Worm (Caenorhabditis elegans) whole organism, young adult: ENCODE data around the gene F36H9.2.

Experiments
- B0035.1 ChIP-seq: sonication (generic microtip); optimal IDR thresholded peaks from 2 replicates; lab custom pipeline; 2016; ENCODE audit warnings: missing genetic modification characterization, mild to moderate bottlenecking, missing compliant biosample characterization, missing genotype, missing genetic modification reagents
- B0336.3 ChIP-seq: fragments of 200-800 bp; sonication (Bioruptor generic); IDR thresholded peaks from 2 replicates; pipeline ENCODE4 v1.3.6; 2022; ENCODE audit warnings: missing genetic modification characterization, missing compliant biosample characterization
- D2030.7 ChIP-seq: fragments of 200-800 bp; sonication (Bioruptor generic); IDR thresholded peaks from 2 replicates; pipeline ENCODE4 v1.3.6; 2022; ENCODE audit warnings: missing genetic modification reagents, missing genetic modification characterization, missing compliant biosample characterization
- F57C9.4 ChIP-seq: sonication (generic microtip); optimal IDR thresholded peaks from 2 replicates; lab custom pipeline; 2017; ENCODE audit warnings: mild to moderate bottlenecking, missing genetic modification characterization, missing compliant biosample characterization
- Y53F4B.3 ChIP-seq: fragments of 200-800 bp; sonication (Bioruptor generic); IDR thresholded peaks from 2 replicates; pipeline ENCODE4 v1.3.6; 2022; ENCODE audit warnings: missing genetic modification reagents, missing genetic modification characterization, missing compliant biosample characterization
- Y95B8A.8 ChIP-seq: fragments of 200-800 bp; sonication (Bioruptor generic); IDR thresholded peaks from 2 replicates; pipeline ENCODE4 v1.3.6; 2022; ENCODE audit warnings: missing genetic modification reagents, missing genetic modification characterization, missing compliant biosample characterization
- aptf-2 ChIP-seq: fragments of 200-800 bp; sonication (Bioruptor generic); conservative IDR thresholded peaks from 2 replicates; pipeline ENCODE4 v1.3.6; 2022; ENCODE audit warnings: missing genetic modification reagents, missing genetic modification characterization, missing compliant biosample characterization
- atf-7 ChIP-seq: sonication (generic microtip); optimal IDR thresholded peaks from 2 replicates; lab custom pipeline; 2017; ENCODE audit warnings: mild to moderate bottlenecking, missing genetic modification characterization, missing compliant biosample characterization
- attf-3 ChIP-seq: fragments of 200-800 bp; sonication (Bioruptor generic); conservative IDR thresholded peaks from 2 replicates; pipeline ENCODE4 v1.3.6; 2022; ENCODE audit warnings: missing genetic modification reagents, missing genetic modification characterization, missing compliant biosample characterization
- bed-1 ChIP-seq: fragments of 200-800 bp; sonication (Bioruptor generic); IDR thresholded peaks from 2 replicates; pipeline ENCODE4 v1.3.6; 2022; ENCODE audit warnings: missing genetic modification reagents, missing genetic modification characterization, missing compliant biosample characterization
- ceh-58 ChIP-seq: fragments of 200-800 bp; sonication (Bioruptor generic); IDR thresholded peaks from 2 replicates; pipeline ENCODE4 v1.3.6; 2022; ENCODE audit warnings: missing genetic modification characterization, missing compliant biosample characterization
- ceh-79 ChIP-seq: sonication (generic microtip); optimal IDR thresholded peaks from 2 replicates; lab custom pipeline; 2017; ENCODE audit warnings: mild to moderate bottlenecking, missing genetic modification characterization, missing compliant biosample characterization
- ceh-91 ChIP-seq: fragments of 200-800 bp; sonication (Bioruptor generic); IDR thresholded peaks from 2 replicates; pipeline ENCODE4 v1.3.6; 2022; ENCODE audit warnings: missing genetic modification reagents, missing genetic modification characterization, missing compliant biosample characterization
- dox-1 ChIP-seq: fragments of 200-800 bp; sonication (Bioruptor generic); IDR thresholded peaks from 2 replicates; pipeline ENCODE4 v1.3.6; 2022; ENCODE audit warnings: missing genetic modification reagents, missing genetic modification characterization, missing compliant biosample characterization
- dpl-1 ChIP-seq: fragments of 150-350 bp; optimal IDR thresholded peaks from 2 replicates; lab custom pipeline; 2014; ENCODE audit warnings: missing biosample characterization, missing genetic modification reagents, missing genetic modification characterization
- hlh-12 ChIP-seq: sonication (generic microtip); optimal IDR thresholded peaks from 2 replicates; lab custom pipeline; 2016; ENCODE audit warnings: missing genetic modification characterization, missing compliant biosample characterization
- hrde-1 ChIP-seq: sonication (generic microtip); optimal IDR thresholded peaks from 2 replicates; lab custom pipeline; 2016; ENCODE audit warnings: missing genetic modification characterization, mild to moderate bottlenecking, missing compliant biosample characterization, moderate library complexity, missing genotype, missing genetic modification reagents, borderline replicate concordance
- hsf-1 ChIP-seq: fragments of 200-800 bp; sonication (Bioruptor generic); IDR thresholded peaks from 2 replicates; pipeline ENCODE4 v1.3.6; 2022; ENCODE audit warnings: missing genetic modification reagents, missing genetic modification characterization, missing compliant biosample characterization
- lin-35 ChIP-seq, 3 experiments: fragments of 150-350 bp in 2 of 3; sonication (generic microtip) in 1 of 3; optimal IDR thresholded peaks; 2 replicates each; lab custom pipeline; 2014 to 2018; ENCODE audit warnings: missing biosample characterization in 3 of 3, missing genetic modification characterization in 3 of 3, missing genetic modification reagents in 3 of 3
- lin-40 ChIP-seq: sonication (generic microtip); optimal IDR thresholded peaks from 2 replicates; lab custom pipeline; 2016; ENCODE audit warnings: missing genetic modification characterization, mild to moderate bottlenecking, missing compliant biosample characterization, missing genotype, missing genetic modification reagents
- madf-6 ChIP-seq: fragments of 200-800 bp; sonication (Bioruptor generic); IDR thresholded peaks from 2 replicates; pipeline ENCODE4 v1.3.6; 2022; ENCODE audit warnings: missing genetic modification reagents, missing genetic modification characterization, missing compliant biosample characterization
- mel-28 ChIP-seq: sonication (generic microtip); optimal IDR thresholded peaks from 2 replicates; lab custom pipeline; 2016; ENCODE audit warnings: borderline replicate concordance, mild to moderate bottlenecking, missing genetic modification characterization, missing compliant biosample characterization
- nfya-1 ChIP-seq: sonication (generic microtip); optimal IDR thresholded peaks from 2 replicates; lab custom pipeline; 2017; ENCODE audit warnings: antibody characterized with exemption, missing compliant biosample characterization, missing genetic modification characterization, borderline replicate concordance; ENCODE audit not compliant: insufficient read depth
- nfya-2 ChIP-seq: fragments of 200-800 bp; sonication (Bioruptor generic); IDR thresholded peaks from 2 replicates; pipeline ENCODE4 v1.3.6; 2022; ENCODE audit warnings: missing genetic modification reagents, missing genetic modification characterization, missing compliant biosample characterization
- nfyb-1 ChIP-seq: fragments of 200-800 bp; sonication (Bioruptor generic); IDR thresholded peaks from 2 replicates; pipeline ENCODE4 v1.3.6; 2022; ENCODE audit warnings: missing genetic modification reagents, missing genetic modification characterization, missing compliant biosample characterization
- nhr-179 ChIP-seq: sonication (generic microtip); optimal IDR thresholded peaks from 2 replicates; lab custom pipeline; 2016; ENCODE audit warnings: mild to moderate bottlenecking, missing genetic modification characterization, missing compliant biosample characterization
- nhr-90 ChIP-seq: sonication (generic microtip); optimal IDR thresholded peaks from 2 replicates; lab custom pipeline; 2016; ENCODE audit warnings: missing genotype, mild to moderate bottlenecking, missing genetic modification characterization, missing compliant biosample characterization
- rcor-1 ChIP-seq: fragments of 200-800 bp; sonication (Bioruptor generic); IDR thresholded peaks from 2 replicates; pipeline ENCODE4 v1.3.6; 2022; ENCODE audit warnings: missing genetic modification reagents, missing genetic modification characterization, missing compliant biosample characterization
- rec-8 ChIP-seq, 2 experiments: sonication (generic microtip); optimal IDR thresholded peaks; 2 replicates each; lab custom pipeline; 2016; ENCODE audit warnings: mild to moderate bottlenecking in 2 of 2, missing genetic modification characterization in 2 of 2, missing genetic modification reagents in 2 of 2, missing genotype in 2 of 2, missing biosample characterization in 1 of 2, missing compliant biosample characterization in 1 of 2, moderate library complexity in 1 of 2
- repo-1 ChIP-seq: sonication (generic microtip); optimal IDR thresholded peaks from 2 replicates; lab custom pipeline; 2017; ENCODE audit warnings: mild to moderate bottlenecking, missing genetic modification characterization, missing compliant biosample characterization
- rpc-1 ChIP-seq, 2 experiments: fragments of 150-350 bp in 1 of 2; sonication (generic microtip) in 1 of 2; optimal IDR thresholded peaks; 2 replicates each; lab custom pipeline; 2014 to 2018; ENCODE audit warnings: missing biosample characterization in 1 of 2, missing genetic modification characterization in 1 of 2, missing genetic modification reagents in 1 of 2, missing genotype in 1 of 2
- sdz-38 ChIP-seq: sonication (generic microtip); optimal IDR thresholded peaks from 2 replicates; lab custom pipeline; 2016; ENCODE audit warnings: missing genotype, missing genetic modification characterization, missing compliant biosample characterization
- snpc-1.1 ChIP-seq: sonication (generic microtip); optimal IDR thresholded peaks from 2 replicates; lab custom pipeline; 2017; ENCODE audit warnings: missing genetic modification characterization, mild to moderate bottlenecking, missing compliant biosample characterization, antibody characterized with exemption, moderate library complexity, missing genotype, missing genetic modification reagents; ENCODE audit not compliant: insufficient read depth
- sptf-2 ChIP-seq: fragments of 200-800 bp; sonication (Bioruptor generic); optimal IDR thresholded peaks from 2 replicates; lab custom pipeline; 2018; ENCODE audit warnings: mild to moderate bottlenecking, missing genetic modification characterization, missing compliant biosample characterization
- tbp1 ChIP-seq: fragments of 200-800 bp; sonication (Bioruptor generic); optimal IDR thresholded peaks from 2 replicates; lab custom pipeline; 2018; ENCODE audit warnings: mild to moderate bottlenecking, missing genetic modification characterization, missing compliant biosample characterization

Gene F36H9.2

ce11 chrV:1779994-1780393 is 8.3 kb upstream of the F36H9.2 start:
- TF ChIP-seq B0035.1 (tag; lab: Kevin White, UChicago), result no peak
- no peak for TF ChIP-seq atf-7 (tag; lab: Kevin White, UChicago)
- no peak for TF ChIP-seq ceh-91
- TF ChIP-seq madf-6 (GFP tag; lab: Robert Waterston, UW), result no peak
- peak; percentile 58; the same call in 1 of the 2 replicates for TF ChIP-seq nfyb-1
- no peak for TF ChIP-seq rcor-1

- TF ChIP-seq sptf-2 (no peak), B0336.3 (GFP tag; lab: Robert Waterston, UW) (no peak), lin-35 (GFP tag; optimal IDR thresholded peaks at IDR 0.05; lab: Kevin White, UChicago) (no peak), dox-1 (GFP tag; lab: Robert Waterston, UW) (no peak), dpl-1 (GFP tag; lab: Kevin White, UChicago) (no peak), nfya-1 (no peak), attf-3 (GFP tag; lab: Robert Waterston, UW) (no peak)
Measured at ce11 chrV:1781922-1782321, 6.3 kb upstream of the F36H9.2 start, which contains the start of gene F36H9.5. TSS of gene F36H9.5 (minus strand) at chrV:1782022.

ce11 chrV:1789495-1789894 is 1.2 kb downstream of the F36H9.2 start:
- TF ChIP-seq nhr-179 (no peak), F57C9.4 (no peak), mel-28 (tag; lab: Kevin White, UChicago) (no peak), hsf-1 (GFP tag; lab: Robert Waterston, UW) (no peak), hrde-1 (no peak)

ce11 chrV:1794218-1794617 is 6.0 kb downstream of the F36H9.2 start, which contains the start of gene F36H9.1:
TSS of gene F36H9.1 (plus strand) at chrV:1794518.
- TF ChIP-seq madf-6 (GFP tag; lab: Robert Waterston, UW), result no peak
- TF ChIP-seq repo-1 (tag; lab: Kevin White, UChicago), result no peak
- TF ChIP-seq ceh-91, result no peak
- TF ChIP-seq snpc-1.1 (tag; lab: Kevin White, UChicago), result no peak
- TF ChIP-seq aptf-2 (GFP tag; lab: Robert Waterston, UW), result no peak
- TF ChIP-seq nhr-90 (tag; lab: Kevin White, UChicago), result no peak

- TF ChIP-seq D2030.7 (peak; percentile 41; the same call in 1 of the 2 replicates), ceh-58 (GFP tag; lab: Robert Waterston, UW) (no peak), lin-40 (tag; lab: Kevin White, UChicago) (no peak), ceh-79 (tag; lab: Kevin White, UChicago) (no peak), rec-8 (tag; optimal IDR thresholded peaks at IDR 0.05; lab: Kevin White, UChicago) (no peak), bed-1 (GFP tag; lab: Robert Waterston, UW) (no peak), sdz-38 (tag; lab: Kevin White, UChicago) (no peak), Y95B8A.8 (no peak), dox-1 (GFP tag; lab: Robert Waterston, UW) (no peak), nfya-2 (GFP tag; lab: Robert Waterston, UW) (no peak), rpc-1 (optimal IDR thresholded peaks at IDR 0.05; lab: Kevin White, UChicago) (no peak), rpc-1 (tag; optimal IDR thresholded peaks at IDR 0.05; lab: Kevin White, UChicago) (peak; percentile 62), Y53F4B.3 (no peak), tbp1 (GFP tag; lab: Kevin White, UChicago) (peak; percentile 34), hlh-12 (tag; lab: Kevin White, UChicago) (no peak)
Measured at ce11 chrV:1797900-1798299, 9.6 kb downstream of the F36H9.2 start, which contains the start of gene F36H9.10. TSS of gene F36H9.10 (plus strand) at chrV:1798200.
